Worm (Caenorhabditis elegans) whole organism, L1 larva: Measurements from ENCODE around the gene sru-31.

Source experiments
- alr-1 ChIP-seq: fragments of 200-800 bp; sonication (Bioruptor generic); optimal IDR thresholded peaks from 2 replicates; lab custom pipeline; 2018; ENCODE audit warnings: borderline replicate concordance, mild to moderate bottlenecking, missing genetic modification characterization, missing compliant biosample characterization
- nhr-47 ChIP-seq: sonication (generic microtip); optimal IDR thresholded peaks from 2 replicates; lab custom pipeline; 2016; ENCODE audit warnings: mild to moderate bottlenecking, missing genetic modification characterization, moderate library complexity, missing compliant biosample characterization
- unc-62 ChIP-seq: fragments of 150-350 bp; optimal IDR thresholded peaks from 2 replicates; lab custom pipeline; 2014; ENCODE audit warnings: missing biosample characterization, missing genetic modification reagents, missing genetic modification characterization

- TF ChIP-seq nhr-47 (no peak), alr-1 (tag; lab: Kevin White, UChicago) (no peak), unc-62 (GFP tag; lab: Kevin White, UChicago) (no peak)
These were observed 38.8 kb upstream of the sru-31 start, which contains the start of gene smg-4 for ce11 chrV:9777645-9778044.
